Fruit fly (Drosophila melanogaster): ENCODE data around the gene CG15498.

DNA sequence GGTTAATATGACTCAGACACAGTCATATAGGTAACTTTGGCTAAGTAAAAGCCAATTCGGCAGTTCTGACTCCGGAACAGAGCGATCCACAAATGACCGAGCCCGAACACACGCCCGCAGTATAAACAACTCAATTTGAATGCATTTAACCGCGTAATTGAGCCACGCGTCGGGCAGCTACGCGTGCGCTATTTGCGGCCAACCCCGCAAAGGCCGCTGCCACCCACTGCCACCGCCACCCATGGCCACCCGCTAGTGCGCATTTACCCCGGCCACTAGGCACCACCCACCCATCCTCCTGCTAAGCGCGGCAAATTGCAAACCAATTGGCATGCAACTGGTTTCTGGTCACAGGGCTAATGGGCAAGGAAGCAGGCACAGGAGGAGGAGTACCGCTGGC is 24.8 kb downstream of the CG15498 start:
- no peak for TF ChIP-seq Sin3A (optimal IDR thresholded peaks at IDR 0.05)
- TF ChIP-seq h (optimal IDR thresholded peaks at IDR 0.05), result no peak
- TF ChIP-seq Myc (optimal IDR thresholded peaks at IDR 0.05), result no peak
